Fruit fly (Drosophila melanogaster) whole organism, embryonic: ENCODE data around the gene betaTub65B.

ENCODE experiments used
- Ada2b ChIP-seq: fragments of 200-800 bp; sonication (Bioruptor generic); IDR thresholded peaks from 2 replicates; pipeline ENCODE4 v1.3.6; 2022; ENCODE audit warnings: missing biosample characterization, missing genetic modification characterization
- Aef1 ChIP-seq: fragments of 200-800 bp; sonication (Bioruptor generic); IDR thresholded peaks from 3 replicates; pipeline ENCODE4 v1.3.6; 2022; ENCODE audit warnings: missing biosample characterization, missing genetic modification characterization
- CG10979 ChIP-seq: fragments of 200-800 bp; sonication (Bioruptor generic); optimal IDR thresholded peaks from 2 replicates; lab custom pipeline; 2018; ENCODE audit warnings: missing biosample characterization, mild to moderate bottlenecking, missing genetic modification characterization, moderate library complexity
- CG12219 ChIP-seq: fragments of 200-800 bp; sonication (Bioruptor generic); optimal IDR thresholded peaks from 3 replicates; lab custom pipeline; 2018; ENCODE audit warnings: missing biosample characterization, mild to moderate bottlenecking, missing genetic modification characterization
- CG13287 ChIP-seq: fragments of 200-800 bp; sonication (Bioruptor generic); IDR thresholded peaks from 2 replicates; pipeline ENCODE4 v1.3.6; 2022; ENCODE audit warnings: missing biosample characterization, missing genetic modification characterization; ENCODE audit not compliant: partially characterized antibody
- CG15011 ChIP-seq: fragments of 200-800 bp; sonication (Bioruptor generic); optimal IDR thresholded peaks from 3 replicates; lab custom pipeline; 2018; ENCODE audit warnings: missing biosample characterization, mild to moderate bottlenecking, missing genetic modification characterization
- CG1602 ChIP-seq: fragments of 200-800 bp; sonication (Bioruptor generic); optimal IDR thresholded peaks from 3 replicates; lab custom pipeline; 2016; ENCODE audit warnings: missing biosample characterization, missing genetic modification characterization
- CG17568 ChIP-seq: fragments of 200-800 bp; sonication (Bioruptor generic); optimal IDR thresholded peaks from 2 replicates; lab custom pipeline; 2018; ENCODE audit warnings: missing biosample characterization, mild to moderate bottlenecking, missing genetic modification characterization, moderate library complexity
- CG17612 ChIP-seq: fragments of 200-800 bp; sonication (Bioruptor generic); IDR thresholded peaks from 2 replicates; pipeline ENCODE4 v1.3.6; 2022; ENCODE audit warnings: missing biosample characterization, missing genetic modification characterization
- CG2199 ChIP-seq: fragments of 200-800 bp; sonication (Bioruptor generic); IDR thresholded peaks from 3 replicates; pipeline ENCODE4 v1.3.6; 2022; ENCODE audit warnings: missing biosample characterization, missing genetic modification characterization
- CG2712 ChIP-seq: fragments of 200-800 bp; optimal IDR thresholded peaks from 3 replicates; lab custom pipeline; 2019; ENCODE audit warnings: missing biosample characterization, mild to moderate bottlenecking, missing genetic modification characterization, moderate library complexity
- CG32767 ChIP-seq: fragments of 200-800 bp; sonication (Bioruptor generic); IDR thresholded peaks from 2 replicates; pipeline ENCODE4 v1.3.6; 2022; ENCODE audit warnings: missing biosample characterization, missing genetic modification characterization
- CG32772 ChIP-seq: fragments of 200-800 bp; sonication (Bioruptor generic); IDR thresholded peaks from 2 replicates; pipeline ENCODE4 v1.3.6; 2022; ENCODE audit warnings: missing biosample characterization, missing genetic modification characterization
- CG3281 ChIP-seq: fragments of 200-800 bp; sonication (Bioruptor generic); optimal IDR thresholded peaks from 3 replicates; lab custom pipeline; 2017; ENCODE audit warnings: missing biosample characterization, mild to moderate bottlenecking, missing genetic modification characterization
- CG4404 ChIP-seq: fragments of 200-800 bp; sonication (Bioruptor generic); IDR thresholded peaks from 2 replicates; pipeline ENCODE4 v1.3.6; 2022; ENCODE audit warnings: missing biosample characterization, missing genetic modification characterization
- CG9215 ChIP-seq: fragments of 200-800 bp; sonication (Bioruptor generic); IDR thresholded peaks from 2 replicates; pipeline ENCODE4 v1.3.6; 2022; ENCODE audit warnings: missing biosample characterization, missing genetic modification characterization
- D ChIP-seq, 2 experiments: fragments of 200-800 bp in 1 of 2; fragments of >200 bp in 1 of 2; sonication (Bioruptor generic) in 1 of 2; optimal IDR thresholded peaks; 2 replicates in 1 of 2; 3 replicates in 1 of 2; lab custom pipeline; 2017; ENCODE audit warnings: mild to moderate bottlenecking in 1 of 2, missing biosample characterization in 1 of 2, missing genetic modification characterization in 1 of 2, missing genetic modification reagents in 1 of 2
- Dad ChIP-seq: fragments of 200-800 bp; sonication (Bioruptor generic); optimal IDR thresholded peaks from 3 replicates; lab custom pipeline; 2016; ENCODE audit warnings: missing biosample characterization, missing genetic modification characterization
- Dip2 ChIP-seq: fragments of 200-800 bp; sonication (Bioruptor generic); IDR thresholded peaks from 2 replicates; pipeline ENCODE4 v1.3.6; 2022; ENCODE audit warnings: missing biosample characterization, missing genetic modification characterization
- E2f2 ChIP-seq: fragments of 200-800 bp; sonication (Bioruptor generic); IDR thresholded peaks from 2 replicates; pipeline ENCODE4 v1.3.6; 2022; ENCODE audit warnings: missing biosample characterization, missing genetic modification characterization
- ERR ChIP-seq: fragments of 200-800 bp; sonication (Bioruptor generic); optimal IDR thresholded peaks from 2 replicates; lab custom pipeline; 2016; ENCODE audit warnings: missing biosample characterization, missing genetic modification characterization
- HLHmδ ChIP-seq: fragments of 200-800 bp; sonication (Bioruptor generic); optimal IDR thresholded peaks from 2 replicates; lab custom pipeline; 2018; ENCODE audit warnings: missing biosample characterization, mild to moderate bottlenecking, missing genetic modification characterization, moderate library complexity
- Hmr ChIP-seq: fragments of 200-800 bp; sonication (Bioruptor generic); optimal IDR thresholded peaks from 3 replicates; lab custom pipeline; 2017; ENCODE audit warnings: mild to moderate bottlenecking, missing biosample characterization, missing genetic modification reagents, missing genetic modification characterization
- Kr ChIP-seq: fragments of 200-800 bp; sonication (Bioruptor generic); optimal IDR thresholded peaks from 2 replicates; lab custom pipeline; 2017; ENCODE audit warnings: missing biosample characterization, mild to moderate bottlenecking, missing genetic modification characterization
- Lhr ChIP-seq: fragments of 200-800 bp; sonication (Bioruptor generic); optimal IDR thresholded peaks from 3 replicates; lab custom pipeline; 2017; ENCODE audit warnings: mild to moderate bottlenecking, missing biosample characterization, missing genetic modification reagents, missing genetic modification characterization
- MESR4 ChIP-seq: fragments of 200-800 bp; sonication (Bioruptor generic); optimal IDR thresholded peaks from 2 replicates; lab custom pipeline; 2018; ENCODE audit warnings: missing biosample characterization, mild to moderate bottlenecking, missing genetic modification characterization, moderate library complexity
- Mrtf ChIP-seq: fragments of 200-800 bp; sonication (Bioruptor generic); IDR thresholded peaks from 3 replicates; pipeline ENCODE4 v1.3.6; 2022; ENCODE audit warnings: missing biosample characterization, missing genetic modification characterization
- NC2β ChIP-seq: fragments of 200-800 bp; sonication (Bioruptor generic); optimal IDR thresholded peaks from 2 replicates; lab custom pipeline; 2016; ENCODE audit warnings: missing biosample characterization, missing genetic modification characterization
- Ptx1 ChIP-seq: fragments of 200-800 bp; sonication (Bioruptor generic); IDR thresholded peaks from 2 replicates; pipeline ENCODE4 v1.3.6; 2022; ENCODE audit warnings: missing biosample characterization, missing genetic modification characterization
- ash1 ChIP-seq: fragments of 200-800 bp; sonication (Bioruptor generic); optimal IDR thresholded peaks from 2 replicates; lab custom pipeline; 2018; ENCODE audit warnings: missing biosample characterization, mild to moderate bottlenecking, missing genetic modification characterization
- cato ChIP-seq: fragments of 200-800 bp; sonication (Bioruptor generic); optimal IDR thresholded peaks from 2 replicates; lab custom pipeline; 2016; ENCODE audit warnings: missing biosample characterization, missing genetic modification characterization, borderline replicate concordance
- caup ChIP-seq: fragments of 200-800 bp; sonication (Bioruptor generic); optimal IDR thresholded peaks from 3 replicates; lab custom pipeline; 2017; ENCODE audit warnings: missing biosample characterization, mild to moderate bottlenecking, missing genetic modification characterization, moderate library complexity; ENCODE audit not compliant: severe bottlenecking
- disco-r ChIP-seq: fragments of 200-800 bp; sonication (Bioruptor generic); optimal IDR thresholded peaks from 2 replicates; lab custom pipeline; 2016; ENCODE audit warnings: missing biosample characterization, missing genetic modification characterization
- dm ChIP-seq: fragments of 200-800 bp; sonication (Bioruptor generic); optimal IDR thresholded peaks from 3 replicates; lab custom pipeline; 2016; ENCODE audit warnings: missing biosample characterization, missing genetic modification characterization
- esg ChIP-seq: fragments of 200-800 bp; sonication (Bioruptor generic); conservative IDR thresholded peaks from 2 replicates; pipeline ENCODE4 v1.3.6; 2022; ENCODE audit warnings: missing biosample characterization, missing genetic modification characterization
- eyg ChIP-seq: fragments of 200-800 bp; sonication (Bioruptor generic); optimal IDR thresholded peaks from 3 replicates; lab custom pipeline; 2016; ENCODE audit warnings: missing biosample characterization, missing genetic modification characterization
- gcm ChIP-seq: fragments of 200-800 bp; sonication (Bioruptor generic); optimal IDR thresholded peaks from 2 replicates; lab custom pipeline; 2019; ENCODE audit warnings: missing biosample characterization, mild to moderate bottlenecking, missing genetic modification characterization, moderate library complexity
- gcm2 ChIP-seq: fragments of 200-800 bp; sonication (Bioruptor generic); optimal IDR thresholded peaks from 2 replicates; lab custom pipeline; 2016; ENCODE audit warnings: missing biosample characterization, missing genetic modification characterization
- grau ChIP-seq: fragments of 200-800 bp; optimal IDR thresholded peaks from 3 replicates; lab custom pipeline; 2019; ENCODE audit warnings: missing biosample characterization, mild to moderate bottlenecking, missing genetic modification characterization, moderate library complexity
- gt ChIP-seq: fragments of 200-800 bp; sonication (Bioruptor generic); IDR thresholded peaks from 2 replicates; pipeline ENCODE4 v1.3.6; 2022; ENCODE audit warnings: missing biosample characterization, missing genetic modification characterization
- hkb ChIP-seq, 2 experiments: fragments of 200-800 bp in 1 of 2; fragments of >200 bp in 1 of 2; sonication (Bioruptor generic) in 1 of 2; IDR thresholded peaks in 1 of 2; optimal IDR thresholded peaks in 1 of 2; 2 replicates each; pipeline versions ENCODE4 v1.3.6 to Lab custom; 2017 to 2022; ENCODE audit warnings: missing biosample characterization in 1 of 2, missing genetic modification characterization in 1 of 2
- peb ChIP-seq: fragments of 200-800 bp; sonication (Bioruptor generic); IDR thresholded peaks from 2 replicates; pipeline ENCODE4 v1.3.6; 2022; ENCODE audit warnings: missing biosample characterization, missing genetic modification characterization
- sna ChIP-seq: fragments of 200-800 bp; sonication (Bioruptor generic); IDR thresholded peaks from 2 replicates; pipeline ENCODE4 v1.3.6; 2022; ENCODE audit warnings: missing biosample characterization, missing genetic modification characterization; ENCODE audit not compliant: partially characterized antibody
- stwl ChIP-seq: fragments of 200-800 bp; sonication (Bioruptor generic); optimal IDR thresholded peaks from 3 replicates; lab custom pipeline; 2018; ENCODE audit warnings: missing biosample characterization, mild to moderate bottlenecking, missing genetic modification characterization, moderate library complexity
- sug ChIP-seq: fragments of 200-800 bp; optimal IDR thresholded peaks from 2 replicates; lab custom pipeline; 2019; ENCODE audit warnings: missing biosample characterization, mild to moderate bottlenecking, missing genetic modification characterization, moderate library complexity
- tup ChIP-seq: fragments of 200-800 bp; sonication (Bioruptor generic); optimal IDR thresholded peaks from 2 replicates; lab custom pipeline; 2016; ENCODE audit warnings: missing biosample characterization, mild to moderate bottlenecking, missing genetic modification characterization, moderate library complexity
- unc-4 ChIP-seq: fragments of 200-800 bp; sonication (Bioruptor generic); IDR thresholded peaks from 2 replicates; pipeline ENCODE4 v1.3.6; 2022; ENCODE audit warnings: missing biosample characterization, missing genetic modification characterization; ENCODE audit not compliant: partially characterized antibody
- zfh2 ChIP-seq: fragments of 200-800 bp; sonication (Bioruptor generic); optimal IDR thresholded peaks from 2 replicates; lab custom pipeline; 2016; ENCODE audit warnings: missing biosample characterization, missing genetic modification characterization

Gene betaTub65B

DNA sequence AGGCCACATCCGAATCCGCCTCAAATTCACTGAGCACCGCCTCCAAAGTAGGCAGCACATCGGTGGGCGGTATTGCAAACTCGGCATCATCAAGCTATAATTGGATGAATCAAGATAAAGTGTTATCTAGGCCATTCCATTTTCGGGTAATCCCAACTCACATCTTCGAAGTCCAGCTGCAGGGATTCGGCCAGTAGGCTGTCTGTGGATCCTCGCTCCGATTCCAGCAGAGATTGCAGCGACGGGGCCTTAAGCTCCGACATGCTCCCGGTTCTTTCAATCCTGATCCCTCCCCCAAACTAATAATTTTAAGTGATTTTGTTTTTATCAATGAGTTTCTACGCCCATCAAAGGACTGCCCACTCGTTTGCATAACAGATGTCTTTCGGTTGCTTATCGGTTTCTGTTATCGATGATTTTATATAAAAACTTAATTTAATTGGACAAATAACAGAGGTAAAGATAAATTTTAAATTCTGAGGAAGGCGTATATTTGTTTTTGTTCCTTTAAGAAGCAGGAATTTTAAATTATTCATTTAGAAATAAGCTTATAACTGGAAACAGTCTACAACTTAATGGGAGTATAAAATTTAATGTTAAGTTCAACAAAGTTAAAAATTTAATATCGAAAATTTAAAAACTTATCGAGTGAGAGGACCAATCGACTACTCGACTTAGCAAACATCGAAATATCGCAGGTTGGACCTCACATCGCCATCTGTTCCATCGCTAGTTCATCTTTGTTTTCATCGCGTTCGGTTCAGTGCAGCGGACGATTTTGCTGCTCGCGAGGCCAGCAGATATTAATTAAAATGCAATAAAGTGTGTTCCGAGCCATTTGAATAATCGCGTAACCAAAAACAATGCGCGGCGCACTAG lies 35.4 kb upstream of the betaTub65B start, which contains the start of the genes Vps8 and sfl (continued):
- TF ChIP-seq eyg (no peak), CG4404 (no peak), CG1602 (no peak), Aef1 (no peak), CG17568 (no peak), CG32767 (GFP tag; lab: Robert Waterston, UW) (no peak), CG32772 (GFP tag; lab: Robert Waterston, UW) (no peak), E2f2 (GFP tag; lab: Robert Waterston, UW) (peak; percentile 41; the same call in 1 of the 2 replicates), CG17612 (no peak), gt (GFP tag; lab: Robert Waterston, UW) (no peak), gcm (no peak), ash1 (no peak), MESR4 (GFP tag; lab: Kevin White, UChicago) (peak; percentile 67), CG9215 (GFP tag; lab: Robert Waterston, UW) (no peak), CG15011 (no peak), CG3281 (peak; percentile 21), Lhr (peak; percentile 32), sug (peak; percentile 34), gcm2 (GFP tag; lab: Kevin White, UChicago) (no peak), tup (GFP tag; lab: Kevin White, UChicago) (no peak), NC2β (GFP tag; lab: Kevin White, UChicago) (no peak), Ada2b (GFP tag; lab: Robert Waterston, UW) (no peak), Dip2 (GFP tag; lab: Robert Waterston, UW) (no peak), disco-r (GFP tag; lab: Kevin White, UChicago) (no peak), hkb (optimal IDR thresholded peaks at IDR 0.05; lab: Kevin White, UChicago) (no peak), hkb (GFP tag; IDR thresholded peaks at IDR 0.05; lab: Robert Waterston, UW) (peak; percentile 33; the same call in 1 of the 2 replicates), HLHmδ (GFP tag; lab: Kevin White, UChicago) (no peak), zfh2 (GFP tag; lab: Kevin White, UChicago) (no peak), CG2712 (tag; lab: Kevin White, UChicago) (peak; percentile 32), dm (GFP tag; lab: Kevin White, UChicago) (no peak), unc-4 (peak; percentile 87), grau (tag; lab: Kevin White, UChicago) (peak; percentile 33), esg (GFP tag; lab: Robert Waterston, UW) (no peak), cato (no peak), Ptx1 (GFP tag; lab: Robert Waterston, UW) (no peak), sna (GFP tag; lab: Robert Waterston, UW) (peak; percentile 78), CG12219 (GFP tag; lab: Kevin White, UChicago) (no peak), stwl (peak; percentile 50), peb (GFP tag; lab: Robert Waterston, UW) (no peak), CG13287 (GFP tag; lab: Robert Waterston, UW) (peak; percentile 87), CG10979 (tag; lab: Kevin White, UChicago) (peak; percentile 26), Mrtf (GFP tag; lab: Robert Waterston, UW) (no peak), ERR (no peak), Kr (no peak), Dad (GFP tag; lab: Kevin White, UChicago) (no peak), caup (GFP tag; lab: Kevin White, UChicago) (no peak), D (optimal IDR thresholded peaks at IDR 0.05; lab: Kevin White, UChicago) (no peak), D (GFP tag; optimal IDR thresholded peaks at IDR 0.05; lab: Kevin White, UChicago) (no peak), Hmr (GFP tag; lab: Kevin White, UChicago) (peak; percentile 52), CG2199 (GFP tag; lab: Robert Waterston, UW) (no peak)
